Worm (Caenorhabditis elegans): Measurements from ENCODE around the gene C16D9.1.

C16D9.1 gene

ce11 chrV:8238290-8238689 lies 20.8 kb upstream of the C16D9.1 start, which contains the start of gene rol-3:
TSS of gene rol-3 (minus strand) at chrV:8238409.
- TF ChIP-seq mep-1 (tag; optimal IDR thresholded peaks at IDR 0.05): no peak
- no peak for TF ChIP-seq hlh-1 (tag; optimal IDR thresholded peaks at IDR 0.05)
- no peak for TF ChIP-seq nhr-76 (tag; optimal IDR thresholded peaks at IDR 0.05)
- no peak for TF ChIP-seq snpc-4 (tag; optimal IDR thresholded peaks at IDR 0.05)
- TF ChIP-seq M03D4.4 (tag; optimal IDR thresholded peaks at IDR 0.05): no peak
- no peak for TF ChIP-seq blmp-1 (tag; optimal IDR thresholded peaks at IDR 0.05)
- no peak for TF ChIP-seq unc-39 (tag; optimal IDR thresholded peaks at IDR 0.05)
- no peak for TF ChIP-seq cnd-1 (tag; optimal IDR thresholded peaks at IDR 0.05)
- no peak for TF ChIP-seq ham-2 (GFP tag; optimal IDR thresholded peaks at IDR 0.05)
- no peak for TF ChIP-seq ces-1 (GFP tag; optimal IDR thresholded peaks at IDR 0.05)
- TF ChIP-seq nhr-2 (tag; optimal IDR thresholded peaks at IDR 0.05): no peak
- no peak for TF ChIP-seq sptf-1 (tag; optimal IDR thresholded peaks at IDR 0.05)
- no peak for TF ChIP-seq elt-1 (tag; optimal IDR thresholded peaks at IDR 0.05; ENCODE audit: borderline replicate concordance, insufficient read depth)
- no peak for TF ChIP-seq ztf-11 (tag; optimal IDR thresholded peaks at IDR 0.05)
- TF ChIP-seq lsy-2 (tag; optimal IDR thresholded peaks at IDR 0.05): no peak
- no peak for TF ChIP-seq pha-4 (tag; optimal IDR thresholded peaks at IDR 0.05)

ce11 chrV:8239928-8240327 lies 19.2 kb upstream of the C16D9.1 start, which contains the start of gene C16D9.3:
TSS of gene C16D9.3 (minus strand) at chrV:8240028.
- TF ChIP-seq ceh-39 (tag; optimal IDR thresholded peaks at IDR 0.05) (no peak), nhr-12 (tag; optimal IDR thresholded peaks at IDR 0.05) (no peak), lin-13 (tag; optimal IDR thresholded peaks at IDR 0.05) (no peak), nhr-2 (tag; optimal IDR thresholded peaks at IDR 0.05) (no peak), mep-1 (tag; optimal IDR thresholded peaks at IDR 0.05) (no peak), tbx-8 (GFP tag; optimal IDR thresholded peaks at IDR 0.05) (no peak), ces-1 (GFP tag; optimal IDR thresholded peaks at IDR 0.05) (no peak), ceh-83 (GFP tag; optimal IDR thresholded peaks at IDR 0.05) (no peak), zip-8 (tag; optimal IDR thresholded peaks at IDR 0.05) (no peak), nhr-28 (tag; optimal IDR thresholded peaks at IDR 0.05) (no peak), hlh-1 (tag; optimal IDR thresholded peaks at IDR 0.05) (no peak), lin-32 (GFP tag; optimal IDR thresholded peaks at IDR 0.05) (no peak), pha-4 (tag; optimal IDR thresholded peaks at IDR 0.05) (no peak), mab-5 (tag; optimal IDR thresholded peaks at IDR 0.05) (no peak), unc-62 (GFP tag; optimal IDR thresholded peaks at IDR 0.05) (no peak), snpc-4 (tag; optimal IDR thresholded peaks at IDR 0.05) (no peak), nhr-76 (tag; optimal IDR thresholded peaks at IDR 0.05) (no peak), nhr-237 (tag; optimal IDR thresholded peaks at IDR 0.05) (no peak), elt-3 (tag; optimal IDR thresholded peaks at IDR 0.05) (no peak), bed-3 (GFP tag; optimal IDR thresholded peaks at IDR 0.05) (no peak)

- no peak for TF ChIP-seq snpc-4 (tag; optimal IDR thresholded peaks at IDR 0.05)
- no peak for TF ChIP-seq hlh-1 (tag; optimal IDR thresholded peaks at IDR 0.05)
- no peak for TF ChIP-seq lsy-2 (tag; optimal IDR thresholded peaks at IDR 0.05)
- TF ChIP-seq tbx-8 (GFP tag; optimal IDR thresholded peaks at IDR 0.05): no peak
- no peak for TF ChIP-seq zip-8 (tag; optimal IDR thresholded peaks at IDR 0.05)
- no peak for TF ChIP-seq bed-3 (GFP tag; optimal IDR thresholded peaks at IDR 0.05)
- TF ChIP-seq drap-1 (GFP tag; optimal IDR thresholded peaks at IDR 0.05): no peak
- no peak for TF ChIP-seq elt-3 (tag; optimal IDR thresholded peaks at IDR 0.05)
- TF ChIP-seq mep-1 (tag; optimal IDR thresholded peaks at IDR 0.05): no peak
- TF ChIP-seq mls-2 (tag; optimal IDR thresholded peaks at IDR 0.05): no peak
- TF ChIP-seq unc-62 (GFP tag; optimal IDR thresholded peaks at IDR 0.05): no peak
- no peak for TF ChIP-seq nhr-2 (tag; optimal IDR thresholded peaks at IDR 0.05)
- TF ChIP-seq ham-2 (GFP tag; optimal IDR thresholded peaks at IDR 0.05): no peak
- TF ChIP-seq ztf-11 (tag; optimal IDR thresholded peaks at IDR 0.05): no peak
- no peak for TF ChIP-seq lin-13 (tag; optimal IDR thresholded peaks at IDR 0.05)
- no peak for TF ChIP-seq ces-1 (GFP tag; optimal IDR thresholded peaks at IDR 0.05)
- no peak for TF ChIP-seq M03D4.4 (tag; optimal IDR thresholded peaks at IDR 0.05)
- no peak for TF ChIP-seq lin-32 (GFP tag; optimal IDR thresholded peaks at IDR 0.05)
Observed at ce11 chrV:8242798-8243197, 16.3 kb upstream of the C16D9.1 start, which contains the start of gene C16D9.4. TSS of gene C16D9.4 (minus strand) at chrV:8242898.

- TF ChIP-seq ces-1 (GFP tag; optimal IDR thresholded peaks at IDR 0.05) (no peak), ceh-43 (GFP tag; optimal IDR thresholded peaks at IDR 0.05) (no peak), ztf-11 (tag; optimal IDR thresholded peaks at IDR 0.05) (no peak), sptf-1 (tag; optimal IDR thresholded peaks at IDR 0.05) (no peak), lsy-2 (tag; optimal IDR thresholded peaks at IDR 0.05) (no peak), ham-2 (GFP tag; optimal IDR thresholded peaks at IDR 0.05) (no peak), mls-2 (tag; optimal IDR thresholded peaks at IDR 0.05) (no peak), unc-39 (tag; optimal IDR thresholded peaks at IDR 0.05) (no peak), zip-8 (tag; optimal IDR thresholded peaks at IDR 0.05) (no peak), lin-32 (GFP tag; optimal IDR thresholded peaks at IDR 0.05) (no peak), M03D4.4 (tag; optimal IDR thresholded peaks at IDR 0.05) (no peak), lin-13 (tag; optimal IDR thresholded peaks at IDR 0.05) (no peak), bed-3 (GFP tag; optimal IDR thresholded peaks at IDR 0.05) (no peak)
Observed at ce11 chrV:8243201-8243600, 15.9 kb upstream of the C16D9.1 start.
